Fruit fly (Drosophila melanogaster): Measurements from ENCODE around the gene ssh.

Gene ssh

dm6 chr3R:24944920-24945853, at the start of gene ssh, which contains the start of gene Nmnat:
Gene ssh (minus strand): TSS chr3R:24944956.
Gene Nmnat (plus strand): TSS chr3R:24945237.
- TF ChIP-seq CG7045 (GFP tag; optimal IDR thresholded peaks at IDR 0.05) (peak; percentile 31), CG14711 (tag; optimal IDR thresholded peaks at IDR 0.05) (peak; percentile 38), Clk (GFP tag; optimal IDR thresholded peaks at IDR 0.05) (no peak), CG7101 (tag; optimal IDR thresholded peaks at IDR 0.05) (peak; percentile 53), Mnt (GFP tag; optimal IDR thresholded peaks at IDR 0.05) (peak; percentile 34), CG5204 (GFP tag; optimal IDR thresholded peaks at IDR 0.05) (peak; percentile 71), cic (GFP tag; optimal IDR thresholded peaks at IDR 0.05) (no peak), CG12768 (GFP tag; optimal IDR thresholded peaks at IDR 0.05) (no peak), ovo (GFP tag; optimal IDR thresholded peaks at IDR 0.05) (no peak), CG1620 (GFP tag; optimal IDR thresholded peaks at IDR 0.05) (peak; percentile 50), cnc (optimal IDR thresholded peaks at IDR 0.05) (no peak), pad (GFP tag; optimal IDR thresholded peaks at IDR 0.05) (peak; percentile 55), kay (GFP tag; ENCODE audit: borderline replicate concordance) (no peak), tj (GFP tag; optimal IDR thresholded peaks at IDR 0.05) (peak; percentile 13), toe (GFP tag; optimal IDR thresholded peaks at IDR 0.05) (peak; percentile 69), bab1 (GFP tag; optimal IDR thresholded peaks at IDR 0.05) (peak; percentile 81), CG33017 (tag; optimal IDR thresholded peaks at IDR 0.05) (no peak), Hr96 (GFP tag; optimal IDR thresholded peaks at IDR 0.05) (peak; percentile 53), Crg-1 (GFP tag; optimal IDR thresholded peaks at IDR 0.05) (peak; percentile 58), CG11617 (GFP tag; optimal IDR thresholded peaks at IDR 0.05) (peak; percentile 63)

DNA sequence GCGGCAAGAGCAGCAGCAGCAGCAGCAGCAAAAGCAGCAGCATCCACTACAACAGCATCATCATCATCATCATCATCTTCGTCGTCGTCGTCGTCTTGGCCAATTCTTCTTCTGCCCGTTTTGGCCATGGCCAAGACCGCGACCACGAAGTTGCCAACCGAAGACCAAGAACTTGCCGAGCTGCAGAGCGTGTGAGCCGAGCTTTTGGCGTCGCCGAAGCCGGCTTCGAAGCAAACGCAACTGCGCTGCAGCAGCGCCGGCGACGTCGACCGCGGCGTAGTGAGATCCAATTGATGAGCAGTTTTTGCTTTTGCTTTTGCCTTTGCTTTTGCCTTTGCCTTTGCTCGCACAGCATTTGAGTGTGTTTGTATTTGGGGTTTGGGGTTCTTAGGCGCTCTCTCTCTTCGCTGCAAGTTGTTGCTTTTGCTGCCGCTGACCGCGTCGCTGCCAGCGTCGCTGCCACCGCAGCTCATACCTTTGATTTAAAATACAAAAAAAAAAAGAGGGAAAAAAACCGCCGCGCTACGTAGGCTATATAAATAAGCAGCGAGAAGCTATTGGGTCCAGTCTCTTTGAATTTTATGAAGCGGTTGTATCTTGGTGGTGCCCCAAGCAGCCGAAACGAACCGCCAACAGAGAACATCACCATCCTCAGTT, 40.4 kb upstream of the ssh start:
- TF ChIP-seq Mnt (GFP tag; optimal IDR thresholded peaks at IDR 0.05) (no peak), CG7101 (tag; optimal IDR thresholded peaks at IDR 0.05) (no peak)

DNA sequence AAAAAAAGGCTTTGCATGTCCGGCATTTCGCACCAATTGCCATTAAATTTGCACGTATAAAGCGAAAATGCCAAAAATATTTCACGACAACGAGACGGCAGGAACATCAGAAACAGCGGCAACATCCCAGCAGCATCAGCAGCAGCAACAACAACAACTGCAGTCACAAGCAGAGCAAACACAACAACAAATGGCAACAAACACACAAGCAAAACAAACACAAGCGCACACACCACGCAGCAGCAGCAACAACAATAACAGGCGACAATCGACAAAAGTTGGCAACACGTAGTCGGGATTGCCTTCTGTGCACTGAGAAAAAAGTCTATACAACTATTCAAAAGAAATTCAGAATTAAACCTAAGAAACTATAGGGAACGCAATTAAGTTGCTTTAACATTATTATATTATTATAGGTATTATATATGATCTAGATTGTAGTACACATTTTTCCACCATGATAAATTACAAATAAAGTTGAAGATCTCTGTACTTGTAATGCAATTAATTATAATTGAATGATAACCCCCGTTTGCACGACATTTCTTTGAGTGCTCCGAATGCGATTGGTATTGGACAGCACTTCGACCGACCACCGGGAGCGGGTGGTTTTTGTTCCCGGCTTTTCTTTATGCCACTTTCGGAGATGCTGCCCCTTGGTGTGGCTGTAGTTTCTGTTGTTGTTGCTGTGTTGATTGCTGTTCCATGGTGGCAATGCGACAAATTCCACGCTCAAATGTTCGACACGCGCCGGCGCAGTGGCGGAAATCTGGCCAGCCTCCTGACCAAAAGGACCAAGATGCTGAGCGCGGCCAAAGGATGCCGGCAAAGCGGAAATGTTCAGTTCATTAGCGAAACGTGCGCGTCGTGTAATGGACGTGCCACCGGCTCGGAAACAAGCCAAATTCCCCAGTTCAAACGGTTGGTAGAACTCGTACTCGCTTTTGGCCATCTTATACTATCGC, 39.1 kb upstream of the ssh start, which contains the start of gene tnc:
Gene tnc, plus strand, starts transcription at position 848 of the 965 bp plus-strand sequence.
- TF ChIP-seq Clk (GFP tag; optimal IDR thresholded peaks at IDR 0.05) (no peak), Mnt (GFP tag; optimal IDR thresholded peaks at IDR 0.05) (no peak), CG33017 (tag; optimal IDR thresholded peaks at IDR 0.05) (no peak), cic (GFP tag; optimal IDR thresholded peaks at IDR 0.05) (no peak), Hr96 (GFP tag; optimal IDR thresholded peaks at IDR 0.05) (no peak), kay (GFP tag; ENCODE audit: borderline replicate concordance) (no peak), tj (GFP tag; optimal IDR thresholded peaks at IDR 0.05) (no peak), cnc (optimal IDR thresholded peaks at IDR 0.05) (no peak), CG1620 (GFP tag; optimal IDR thresholded peaks at IDR 0.05) (no peak), CG7045 (GFP tag; optimal IDR thresholded peaks at IDR 0.05) (no peak), CG7101 (tag; optimal IDR thresholded peaks at IDR 0.05) (no peak), CG14711 (tag; optimal IDR thresholded peaks at IDR 0.05) (no peak), bab1 (GFP tag; optimal IDR thresholded peaks at IDR 0.05) (no peak), pad (GFP tag; optimal IDR thresholded peaks at IDR 0.05) (no peak), CG5204 (GFP tag; optimal IDR thresholded peaks at IDR 0.05) (no peak), Crg-1 (GFP tag; optimal IDR thresholded peaks at IDR 0.05) (no peak), CG11617 (GFP tag; optimal IDR thresholded peaks at IDR 0.05) (no peak)

DNA sequence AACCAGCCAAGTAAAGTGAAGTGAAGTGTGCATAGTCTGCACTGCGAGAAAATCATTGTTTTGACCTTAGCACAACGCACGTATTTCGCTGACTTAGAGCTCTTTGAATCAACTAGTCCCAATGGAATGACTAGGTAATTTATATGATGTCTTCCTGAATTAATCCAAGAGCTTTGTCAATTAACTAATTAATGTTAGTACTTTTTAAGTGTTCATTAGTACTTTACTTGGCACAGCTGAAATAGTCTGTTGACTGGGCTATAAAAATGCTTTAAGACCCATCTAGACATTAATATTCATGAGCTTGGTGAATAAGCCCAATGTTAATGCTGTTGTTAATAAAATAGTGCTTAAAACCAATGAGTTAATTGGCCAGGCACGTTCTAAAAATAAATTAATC, 31.4 kb upstream of the ssh start:
- TF ChIP-seq CG7101 (tag; optimal IDR thresholded peaks at IDR 0.05) (no peak), Clk (GFP tag; optimal IDR thresholded peaks at IDR 0.05) (no peak), CG7045 (GFP tag; optimal IDR thresholded peaks at IDR 0.05) (no peak), tj (GFP tag; optimal IDR thresholded peaks at IDR 0.05) (no peak), Crg-1 (GFP tag; optimal IDR thresholded peaks at IDR 0.05) (no peak), CG12768 (GFP tag; optimal IDR thresholded peaks at IDR 0.05) (no peak), CG1620 (GFP tag; optimal IDR thresholded peaks at IDR 0.05) (no peak), CG5204 (GFP tag; optimal IDR thresholded peaks at IDR 0.05) (no peak), CG14711 (tag; optimal IDR thresholded peaks at IDR 0.05) (no peak), Hr96 (GFP tag; optimal IDR thresholded peaks at IDR 0.05) (no peak), toe (GFP tag; optimal IDR thresholded peaks at IDR 0.05) (no peak), cic (GFP tag; optimal IDR thresholded peaks at IDR 0.05) (no peak), kay (GFP tag; ENCODE audit: borderline replicate concordance) (no peak), ovo (GFP tag; optimal IDR thresholded peaks at IDR 0.05) (no peak), CG33017 (tag; optimal IDR thresholded peaks at IDR 0.05) (no peak), bab1 (GFP tag; optimal IDR thresholded peaks at IDR 0.05) (no peak), pad (GFP tag; optimal IDR thresholded peaks at IDR 0.05) (no peak)
